Fruit fly (Drosophila melanogaster): ENCODE results near the gene CG17261.

DNA sequence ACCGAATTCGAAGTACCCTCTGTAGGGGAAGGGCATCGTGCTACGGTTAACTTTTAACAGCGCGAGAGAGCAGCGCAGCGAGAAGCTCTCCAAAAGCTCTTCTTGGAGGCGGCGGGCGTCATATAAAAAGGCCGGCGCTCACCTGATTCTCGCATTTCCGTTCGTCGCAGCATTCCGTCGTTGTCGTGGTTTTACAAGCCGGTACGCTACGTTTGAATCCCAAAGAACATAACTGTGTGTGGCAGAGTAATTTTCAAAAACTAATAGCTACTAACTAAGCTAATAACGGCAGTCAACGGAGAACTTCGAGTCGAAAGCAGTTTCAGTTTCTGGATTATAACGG, 14.1 kb downstream of the CG17261 start, which contains the start of gene FASN1:
- no peak for TF ChIP-seq h (optimal IDR thresholded peaks at IDR 0.05)
- no peak for TF ChIP-seq psq (optimal IDR thresholded peaks at IDR 0.05)
- no peak for TF ChIP-seq ttk (optimal IDR thresholded peaks at IDR 0.05)
- TF ChIP-seq insv (optimal IDR thresholded peaks at IDR 0.05): no peak

Data from Kc167 (cell line).